Fruit fly (Drosophila melanogaster) whole organism, wandering third instar larva: ENCODE results near the gene CG14147.

Experiments
- Dfd ChIP-seq: fragments of >200 bp; optimal IDR thresholded peaks from 2 replicates; lab custom pipeline; 2017; ENCODE audit warnings: missing biosample characterization, missing genetic modification characterization
- N ChIP-seq: fragments of >200 bp; optimal IDR thresholded peaks from 2 replicates; lab custom pipeline; 2018; ENCODE audit warnings: missing biosample characterization, missing external identifiers, missing genetic modification characterization
- OdsH ChIP-seq: fragments of 200-800 bp; sonication (Bioruptor generic); optimal IDR thresholded peaks from 2 replicates; lab custom pipeline; 2016; ENCODE audit warnings: missing biosample characterization, mild to moderate bottlenecking, missing genetic modification characterization
- dsf ChIP-seq: sonication (Bioruptor generic); optimal IDR thresholded peaks from 2 replicates; lab custom pipeline; 2016; ENCODE audit warnings: missing biosample characterization, missing genetic modification characterization, borderline replicate concordance
- foxo ChIP-seq, 2 experiments: fragments of 200-800 bp; sonication (Bioruptor generic); optimal IDR thresholded peaks; 2 replicates in 1 of 2; 3 replicates in 1 of 2; lab custom pipeline; 2016 to 2017; ENCODE audit warnings: missing biosample characterization in 2 of 2, missing genetic modification characterization in 2 of 2
- sage ChIP-seq: fragments of 200-800 bp; sonication (Bioruptor generic); optimal IDR thresholded peaks from 2 replicates; lab custom pipeline; 2016; ENCODE audit warnings: missing biosample characterization, mild to moderate bottlenecking, missing genetic modification characterization
- tai ChIP-seq: sonication (Bioruptor generic); optimal IDR thresholded peaks from 2 replicates; lab custom pipeline; 2016; ENCODE audit warnings: missing biosample characterization, missing genetic modification characterization

DNA sequence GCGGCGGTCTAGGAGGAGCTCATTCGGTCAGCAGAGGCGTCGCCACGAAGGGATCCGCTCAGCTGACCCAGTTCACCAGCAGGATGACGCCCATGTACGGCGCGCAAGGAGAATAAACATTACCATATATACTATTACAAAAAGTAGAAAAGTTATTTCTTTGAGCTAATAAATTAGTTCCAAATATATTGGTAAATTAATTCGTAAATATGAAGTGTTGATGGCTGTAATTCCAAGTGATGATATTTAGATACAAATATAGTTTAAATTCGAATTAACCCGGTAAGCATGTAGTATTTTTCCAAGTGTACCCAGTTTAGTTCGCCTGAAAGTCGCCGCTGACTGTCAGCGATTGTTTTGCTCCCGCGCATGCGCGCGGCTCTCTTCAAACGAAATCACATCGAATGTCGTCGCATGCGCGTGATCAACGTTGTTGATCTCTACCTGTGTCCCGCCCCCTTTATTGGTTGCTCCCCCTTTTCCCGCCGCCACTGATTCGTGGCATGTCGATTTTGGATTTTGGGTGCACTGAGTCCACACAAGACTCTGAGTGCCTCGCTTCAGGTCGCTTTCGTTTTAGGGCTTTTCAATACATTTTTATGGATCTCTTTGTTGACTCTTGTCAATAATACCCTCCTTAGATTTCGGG, 10.3 kb upstream of the CG14147 start:
- TF ChIP-seq tai (GFP tag; lab: Kevin White, UChicago): no peak
- TF ChIP-seq sage (GFP tag; lab: Kevin White, UChicago): no peak
- no peak for TF ChIP-seq foxo (GFP tag; optimal IDR thresholded peaks at IDR 0.05; lab: Kevin White, UChicago)
- no peak for TF ChIP-seq Dfd (GFP tag; lab: Kevin White, UChicago)
- no peak for TF ChIP-seq OdsH (GFP tag; lab: Kevin White, UChicago)
- TF ChIP-seq dsf: no peak
- TF ChIP-seq N (GFP tag; lab: Kevin White, UChicago): no peak
